Worm (Caenorhabditis elegans) whole organism, late embryonic: ENCODE measurements around the gene srt-42.

Experiments
- ama-1 ChIP-seq: fragments of 150-350 bp; optimal IDR thresholded peaks from 2 replicates; lab custom pipeline; 2014
- ceh-31 ChIP-seq: sonication (generic microtip); optimal IDR thresholded peaks from 2 replicates; lab custom pipeline; 2016; ENCODE audit warnings: missing genetic modification characterization, missing compliant biosample characterization
- elt-4 ChIP-seq: sonication (generic microtip); optimal IDR thresholded peaks from 2 replicates; lab custom pipeline; 2016; ENCODE audit warnings: missing genetic modification characterization, missing compliant biosample characterization
- nhr-232 ChIP-seq: sonication (generic microtip); optimal IDR thresholded peaks from 2 replicates; lab custom pipeline; 2016; ENCODE audit warnings: missing genetic modification characterization, missing compliant biosample characterization
- pat-9 ChIP-seq: fragments of 200-800 bp; sonication (Bioruptor generic); optimal IDR thresholded peaks from 2 replicates; lab custom pipeline; 2018; ENCODE audit warnings: mild to moderate bottlenecking, missing genetic modification characterization, moderate library complexity, missing compliant biosample characterization
- pqm-1 ChIP-seq: sonication (generic microtip); optimal IDR thresholded peaks from 2 replicates; lab custom pipeline; 2016; ENCODE audit warnings: missing genetic modification characterization, missing compliant biosample characterization
- tbx-2 ChIP-seq: sonication (generic microtip); optimal IDR thresholded peaks from 2 replicates; lab custom pipeline; 2016; ENCODE audit warnings: missing genetic modification characterization, missing compliant biosample characterization
- tbx-7 ChIP-seq: sonication (generic microtip); optimal IDR thresholded peaks from 2 replicates; lab custom pipeline; 2016; ENCODE audit warnings: missing genotype, missing genetic modification characterization, missing compliant biosample characterization

ce11 chrV:1771727-1772126 is 35.5 kb upstream of the srt-42 start, which contains the start of gene dhs-13:
- TF ChIP-seq ama-1 (lab: Kevin White, UChicago) (no peak), pat-9 (tag; lab: Kevin White, UChicago) (no peak), tbx-2 (tag; lab: Kevin White, UChicago) (no peak), elt-4 (no peak), tbx-7 (tag; lab: Kevin White, UChicago) (no peak), pqm-1 (tag; lab: Kevin White, UChicago) (no peak), ceh-31 (tag; lab: Kevin White, UChicago) (no peak), nhr-232 (tag; lab: Kevin White, UChicago) (no peak)
